Fruit fly (Drosophila melanogaster) S2 (cell line): ENCODE results near the gene CG31921.

Experiments
- CG8478 ChIP-seq: fragments of >200 bp; optimal IDR thresholded peaks from 2 replicates; lab custom pipeline; 2018
- CTCF ChIP-seq, 2 experiments: fragments of >200 bp; optimal IDR thresholded peaks; 2 replicates each; lab custom pipeline; 2018

The CG31921 gene

DNA sequence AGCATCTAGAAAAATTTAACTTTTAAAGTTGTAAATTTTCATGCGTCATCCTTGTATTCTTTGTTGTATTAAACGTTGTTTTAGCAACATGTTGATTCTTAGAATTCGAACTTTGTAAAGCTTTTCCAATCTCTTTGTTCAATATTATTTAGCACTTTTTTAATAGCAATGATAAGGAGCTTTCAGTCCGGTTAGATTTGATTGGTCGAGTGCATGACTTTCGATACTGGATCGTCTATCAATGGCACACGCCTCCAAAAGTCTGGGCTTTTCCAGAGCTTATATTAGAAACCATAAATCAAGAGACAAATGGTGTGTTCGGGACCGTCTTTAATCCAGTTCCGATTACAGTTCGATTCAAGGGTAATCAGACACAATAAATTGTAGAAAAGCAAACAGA, 12.4 kb downstream of the CG31921 start:
- TF ChIP-seq CG8478 (no peak), CTCF (optimal IDR thresholded peaks at IDR 0.05; lab: Kevin White, UChicago) (no peak)

DNA sequence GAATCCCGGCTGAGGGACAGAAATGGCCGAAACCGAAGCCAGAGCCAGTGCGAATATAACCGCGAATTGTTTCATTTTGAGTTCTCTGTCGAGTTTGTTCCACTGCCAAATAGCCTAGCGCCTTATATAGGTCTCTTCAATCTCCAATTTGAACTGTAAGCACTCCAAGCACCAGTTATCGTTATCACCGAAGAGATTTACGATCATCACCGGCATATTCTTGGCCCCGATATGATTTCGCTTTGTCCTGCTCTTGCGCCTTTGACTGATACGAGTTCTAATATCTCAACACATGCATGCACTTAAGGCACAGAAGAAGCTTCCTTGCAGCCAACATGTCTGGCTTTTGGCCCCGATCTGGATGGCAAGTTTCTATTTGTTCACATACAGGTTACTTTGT, 13.0 kb downstream of the CG31921 start, which contains the start of gene CG11912:
Gene CG11912, minus strand, starts transcription at position 101 of the 400 bp plus-strand sequence.
- TF ChIP-seq CG8478: no peak
- no peak for TF ChIP-seq CTCF (optimal IDR thresholded peaks at IDR 0.05; lab: Kevin White, UChicago)

- TF ChIP-seq CTCF (optimal IDR thresholded peaks at IDR 0.05; lab: Kevin White, UChicago) (no peak), CG8478 (no peak)
Measured at dm6 chr2L:309812-310431, 22.2 kb downstream of the CG31921 start.

DNA sequence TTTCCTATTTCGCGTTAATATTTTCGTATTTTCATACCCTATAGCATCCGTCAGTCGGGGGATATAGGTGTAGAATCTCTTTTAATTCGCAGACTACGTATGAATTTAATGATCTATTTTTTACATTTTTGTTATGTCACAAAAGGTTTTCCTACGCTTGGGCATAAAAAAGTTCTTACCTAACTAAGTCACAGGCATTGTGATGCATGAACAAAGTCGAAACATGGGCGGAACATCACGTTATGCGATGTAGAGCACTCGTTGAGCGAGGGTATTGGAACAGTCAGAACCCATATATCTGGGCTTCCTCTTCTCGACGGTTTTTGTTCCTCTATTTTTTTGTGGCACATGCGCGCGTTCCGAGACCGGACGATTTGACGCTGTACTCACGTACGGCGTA, 23.0 kb downstream of the CG31921 start:
- no peak for TF ChIP-seq CTCF (optimal IDR thresholded peaks at IDR 0.05; lab: Kevin White, UChicago)
- no peak for TF ChIP-seq CG8478

dm6 chr2L:308194-308706, 23.9 kb downstream of the CG31921 start:
- TF ChIP-seq CG8478 (no peak), CTCF (optimal IDR thresholded peaks at IDR 0.05; lab: Kevin White, UChicago) (no peak)

- TF ChIP-seq CTCF (optimal IDR thresholded peaks at IDR 0.05; lab: Kevin White, UChicago): no peak
- TF ChIP-seq CG8478: no peak
Measured at dm6 chr2L:307129-307528, 25.0 kb downstream of the CG31921 start.

DNA sequence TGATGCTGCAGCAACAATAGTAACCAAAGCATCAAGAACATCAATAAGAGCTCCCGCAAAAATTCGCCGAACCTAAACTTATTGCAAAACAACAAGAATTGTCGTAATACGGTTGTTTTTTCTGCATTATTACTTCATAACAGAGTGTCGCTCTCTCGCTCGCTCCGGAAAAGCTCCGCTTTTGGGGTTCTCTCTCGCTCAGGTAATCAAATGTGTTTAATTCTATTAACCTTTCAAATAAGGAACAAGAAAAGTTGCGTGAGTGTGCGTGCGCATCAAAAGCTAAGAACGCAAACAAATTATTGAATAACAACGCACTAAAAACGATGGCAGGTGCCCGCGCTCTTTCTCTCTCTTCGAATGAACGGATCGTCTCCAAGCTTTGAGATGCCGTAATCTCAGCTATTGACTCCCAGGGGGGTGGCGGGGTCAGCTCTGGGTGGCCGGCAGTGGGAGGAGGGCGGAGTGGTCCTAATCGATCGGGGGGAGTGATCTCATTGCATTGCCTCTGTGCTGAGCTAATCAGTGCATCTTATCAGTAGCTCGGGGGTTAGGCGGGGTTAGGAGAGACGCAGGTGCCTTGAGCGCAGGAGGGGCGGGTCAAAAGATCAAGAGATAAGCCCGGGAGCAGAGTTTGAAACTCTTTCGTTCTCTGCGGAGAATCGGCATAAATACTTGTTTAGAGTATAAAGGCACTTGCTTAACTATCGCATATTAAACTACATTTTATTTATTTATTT, 25.8 kb downstream of the CG31921 start:
- TF ChIP-seq CG8478 (no peak), CTCF (optimal IDR thresholded peaks at IDR 0.05; lab: Kevin White, UChicago) (no peak)

- TF ChIP-seq CTCF (optimal IDR thresholded peaks at IDR 0.05; lab: Kevin White, UChicago): no peak
- TF ChIP-seq CG8478: no peak
Measured at dm6 chr2L:305646-306045, 26.5 kb downstream of the CG31921 start, which contains the start of gene Plc21C. TSS of gene Plc21C (plus strand) at chr2L:305935.

dm6 chr2L:305198-305597, 26.9 kb downstream of the CG31921 start:
- TF ChIP-seq CTCF (optimal IDR thresholded peaks at IDR 0.05; lab: Kevin White, UChicago): no peak
- TF ChIP-seq CG8478: no peak

- TF ChIP-seq CTCF (optimal IDR thresholded peaks at IDR 0.05; lab: Kevin White, UChicago) (no peak), CG8478 (no peak)
Measured at dm6 chr2L:303306-303962, 28.7 kb downstream of the CG31921 start.

DNA sequence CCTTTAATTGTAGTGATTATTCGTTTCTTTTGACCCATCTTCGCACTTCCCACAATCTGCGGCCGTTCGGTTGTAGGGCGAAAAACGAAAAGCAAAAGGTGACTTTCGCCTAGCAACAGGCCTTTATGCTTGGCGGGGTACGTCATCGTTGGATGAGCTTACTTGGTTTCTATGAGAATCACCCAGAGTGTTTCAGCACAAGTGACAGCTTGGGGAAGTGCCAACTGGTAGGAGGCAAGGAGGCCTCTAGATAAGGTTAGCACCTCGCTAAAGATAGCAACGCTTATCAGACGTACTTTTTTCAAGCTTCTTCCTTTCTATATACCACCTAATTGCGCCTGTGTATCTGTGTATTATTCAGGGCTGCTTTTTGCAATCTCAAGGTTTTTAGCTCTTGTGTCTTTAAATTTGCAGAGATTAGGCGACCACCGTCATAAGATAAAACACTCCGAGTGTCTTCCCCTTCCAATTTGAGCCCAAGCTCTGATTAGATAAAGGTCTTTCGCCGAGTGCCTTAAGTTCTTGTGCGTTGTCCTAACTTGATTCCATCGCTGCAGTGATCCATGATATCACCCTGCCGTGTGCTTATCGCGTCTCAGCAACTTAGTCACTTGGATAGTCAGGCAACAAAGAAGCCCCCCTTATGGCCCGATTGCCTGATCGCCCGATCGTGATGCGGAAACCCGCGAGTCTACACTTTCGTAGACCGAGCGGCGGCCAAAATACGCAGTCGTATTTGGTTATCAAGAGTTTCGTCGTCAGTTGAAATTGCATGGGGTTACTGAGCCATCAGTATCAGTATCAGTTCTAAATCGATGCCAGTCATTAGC, 31.0 kb downstream of the CG31921 start:
- TF ChIP-seq CG8478: no peak
- no peak for TF ChIP-seq CTCF (optimal IDR thresholded peaks at IDR 0.05; lab: Kevin White, UChicago)

dm6 chr2L:300006-300405, 32.1 kb downstream of the CG31921 start:
- TF ChIP-seq CTCF (optimal IDR thresholded peaks at IDR 0.05; lab: Kevin White, UChicago): no peak
- TF ChIP-seq CG8478: no peak

DNA sequence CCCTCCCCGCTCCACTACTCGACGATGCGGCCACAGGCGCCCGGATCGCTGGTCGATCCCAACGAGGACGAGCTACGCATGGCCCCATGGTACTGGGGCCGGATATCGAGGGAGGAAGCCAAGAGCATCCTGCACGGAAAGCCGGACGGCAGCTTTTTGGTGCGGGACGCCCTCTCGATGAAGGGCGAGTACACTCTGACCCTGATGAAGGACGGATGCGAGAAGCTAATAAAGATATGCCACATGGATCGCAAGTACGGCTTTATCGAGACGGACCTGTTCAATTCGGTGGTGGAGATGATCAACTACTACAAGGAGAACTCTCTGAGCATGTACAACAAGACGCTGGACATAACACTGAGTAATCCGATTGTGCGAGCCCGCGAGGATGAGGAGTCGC, 33.1 kb downstream of the CG31921 start:
- TF ChIP-seq CTCF (optimal IDR thresholded peaks at IDR 0.05; lab: Kevin White, UChicago): no peak
- TF ChIP-seq CG8478: no peak

DNA sequence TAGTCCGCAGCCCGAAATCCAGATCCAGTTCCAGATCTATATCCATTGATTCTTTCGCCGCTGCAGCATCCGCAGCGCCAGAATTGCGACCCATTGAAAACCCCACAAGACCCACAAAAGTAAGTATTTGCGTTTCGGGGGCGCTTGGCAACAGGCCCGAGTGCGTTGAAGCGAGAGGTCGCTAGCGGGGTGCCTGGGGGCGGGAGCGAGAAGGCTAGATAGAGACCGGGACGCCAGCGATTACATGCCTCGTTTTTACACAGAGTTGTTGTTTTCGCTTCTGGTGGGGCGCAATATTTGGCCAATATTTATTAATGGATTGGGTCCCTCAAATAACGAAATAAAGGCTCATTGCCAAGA, 33.9 kb downstream of the CG31921 start:
- no peak for TF ChIP-seq CG8478
